Fruit fly (Drosophila melanogaster): ENCODE results near the gene CG31251.
A peak's percentile ranks its signal among the peaks of the same experiment; 100 is the strongest.

Gene CG31251

dm6 chr3R:17733261-17733660 lies 48.5 kb upstream of the CG31251 start, which contains the start of gene CG14321 (continued):
- TF ChIP-seq CG5953 (GFP tag; IDR thresholded peaks at IDR 0.05) (no peak), cato (GFP tag; optimal IDR thresholded peaks at IDR 0.05; ENCODE audit: borderline replicate concordance) (no peak), sna (GFP tag; IDR thresholded peaks at IDR 0.05; ENCODE audit: partially characterized antibody) (peak; percentile 51), mld (GFP tag; IDR thresholded peaks at IDR 0.05; ENCODE audit: partially characterized antibody) (peak; percentile 65; the same call in 1 of the 3 replicates), inv (GFP tag; IDR thresholded peaks at IDR 0.05; ENCODE audit: partially characterized antibody) (peak; percentile 36; the same call in 1 of the 2 replicates), CG3726 (GFP tag; IDR thresholded peaks at IDR 0.05) (no peak), CG43689 (GFP tag; IDR thresholded peaks at IDR 0.05) (no peak), CG4360 (GFP tag; IDR thresholded peaks at IDR 0.05) (no peak), chinmo (GFP tag; IDR thresholded peaks at IDR 0.05; ENCODE audit: partially characterized antibody) (0 out of 4 replicates have a peak, but pooled peaks have one; percentile 14), phol (tag; optimal IDR thresholded peaks at IDR 0.05) (peak; percentile 31), chm (GFP tag; IDR thresholded peaks at IDR 0.05) (0 out of 2 replicates have a peak, but pooled peaks have one; percentile 13), CTCF (GFP tag; optimal IDR thresholded peaks at IDR 0.05) (peak; percentile 95), gce (GFP tag; IDR thresholded peaks at IDR 0.05) (no peak), fd102C (GFP tag; optimal IDR thresholded peaks at IDR 0.05) (no peak), gfzf (GFP tag; optimal IDR thresholded peaks at IDR 0.05) (no peak), Atf-2 (GFP tag; optimal IDR thresholded peaks at IDR 0.05) (no peak), CG1647 (GFP tag; optimal IDR thresholded peaks at IDR 0.05) (no peak), trem (tag; optimal IDR thresholded peaks at IDR 0.05) (peak; percentile 30), CG12942 (GFP tag; optimal IDR thresholded peaks at IDR 0.05) (no peak), CG4617 (GFP tag; optimal IDR thresholded peaks at IDR 0.05; ENCODE audit: borderline replicate concordance) (no peak), kah (GFP tag; optimal IDR thresholded peaks at IDR 0.05) (no peak), CG12071 (GFP tag; optimal IDR thresholded peaks at IDR 0.05) (no peak), CG33213 (GFP tag; optimal IDR thresholded peaks at IDR 0.05) (no peak), CG9609 (GFP tag; optimal IDR thresholded peaks at IDR 0.05) (no peak), otp (GFP tag; IDR thresholded peaks at IDR 0.05) (no peak), stwl (tag; optimal IDR thresholded peaks at IDR 0.05) (peak; percentile 85), kay (GFP tag; optimal IDR thresholded peaks at IDR 0.05) (no peak), oc (tag; optimal IDR thresholded peaks at IDR 0.05) (no peak), CG8089 (GFP tag; optimal IDR thresholded peaks at IDR 0.05) (no peak), BtbVII (GFP tag; optimal IDR thresholded peaks at IDR 0.05) (no peak), CG14710 (tag; optimal IDR thresholded peaks at IDR 0.05) (peak; percentile 22), B-H2 (GFP tag; optimal IDR thresholded peaks at IDR 0.05) (no peak), p53 (GFP tag; optimal IDR thresholded peaks at IDR 0.05) (no peak), Lhr (GFP tag; optimal IDR thresholded peaks at IDR 0.05) (no peak), cad (GFP tag; optimal IDR thresholded peaks at IDR 0.05) (no peak), MESR4 (GFP tag; optimal IDR thresholded peaks at IDR 0.05) (peak; percentile 0), pb (GFP tag; optimal IDR thresholded peaks at IDR 0.05) (no peak), Dip2 (GFP tag; IDR thresholded peaks at IDR 0.05) (peak; percentile 92), lov (optimal IDR thresholded peaks at IDR 0.05) (no peak), lov (GFP tag; IDR thresholded peaks at IDR 0.05) (no peak), HmgZ (tag; optimal IDR thresholded peaks at IDR 0.05) (no peak), btn (GFP tag; optimal IDR thresholded peaks at IDR 0.05) (no peak), crol (GFP tag; IDR thresholded peaks at IDR 0.05) (no peak), Dbx (GFP tag; IDR thresholded peaks at IDR 0.05) (peak; percentile 35; the same call in 1 of the 3 replicates), tap (tag; optimal IDR thresholded peaks at IDR 0.05) (no peak), CG4404 (GFP tag; IDR thresholded peaks at IDR 0.05) (no peak), CG1603 (tag; optimal IDR thresholded peaks at IDR 0.05) (peak; percentile 40), HLH3B (GFP tag; IDR thresholded peaks at IDR 0.05) (0 out of 2 replicates have a peak, but pooled peaks have one; percentile 22), BEAF-32 (GFP tag; optimal IDR thresholded peaks at IDR 0.05) (peak; percentile 19), CG9727 (GFP tag; optimal IDR thresholded peaks at IDR 0.05) (no peak), CG7745 (tag; optimal IDR thresholded peaks at IDR 0.05) (no peak), CG34376 (GFP tag; optimal IDR thresholded peaks at IDR 0.05) (no peak)
